Worm (Caenorhabditis elegans) whole organism, L1 larva: Measurements from ENCODE around the gene F13E9.15.

Experiments used
- C04F5.9 ChIP-seq: sonication (generic microtip); optimal IDR thresholded peaks from 2 replicates; lab custom pipeline; 2016; ENCODE audit warnings: missing genetic modification characterization, missing compliant biosample characterization
- C16A3.4 ChIP-seq: fragments of 150-350 bp; optimal IDR thresholded peaks from 2 replicates; lab custom pipeline; 2014; ENCODE audit warnings: missing biosample characterization, missing genetic modification characterization
- C34B4.2 ChIP-seq: sonication (generic microtip); optimal IDR thresholded peaks from 2 replicates; lab custom pipeline; 2017; ENCODE audit warnings: mild to moderate bottlenecking, missing genetic modification characterization, missing compliant biosample characterization
- F16B12.6 ChIP-seq: fragments of 150-350 bp; optimal IDR thresholded peaks from 2 replicates; lab custom pipeline; 2014; ENCODE audit warnings: missing biosample characterization, missing genetic modification characterization
- Y116A8C.19 ChIP-seq: sonication (generic microtip); optimal IDR thresholded peaks from 2 replicates; lab custom pipeline; 2016; ENCODE audit warnings: missing compliant biosample characterization, missing genetic modification characterization, borderline replicate concordance
- aha-1 ChIP-seq: fragments of 150-350 bp; optimal IDR thresholded peaks from 2 replicates; lab custom pipeline; 2014; ENCODE audit warnings: missing biosample characterization, missing genetic modification characterization
- aly-2 ChIP-seq: fragments of 150-350 bp; optimal IDR thresholded peaks from 2 replicates; lab custom pipeline; 2014; ENCODE audit warnings: missing biosample characterization, missing genetic modification characterization
- ceh-63 ChIP-seq: fragments of 200-800 bp; sonication (Bioruptor generic); optimal IDR thresholded peaks from 2 replicates; lab custom pipeline; 2018; ENCODE audit warnings: mild to moderate bottlenecking, missing genetic modification characterization, missing compliant biosample characterization
- ceh-8 ChIP-seq: fragments of 200-800 bp; sonication (Bioruptor generic); optimal IDR thresholded peaks from 2 replicates; lab custom pipeline; 2018; ENCODE audit warnings: mild to moderate bottlenecking, missing genetic modification characterization, moderate library complexity, missing compliant biosample characterization
- ceh-88 ChIP-seq: fragments of 200-800 bp; sonication (Bioruptor generic); IDR thresholded peaks from 2 replicates; pipeline ENCODE4 v1.3.6; 2022; ENCODE audit warnings: missing genetic modification characterization, missing compliant biosample characterization
- ceh-90 ChIP-seq: sonication (generic microtip); optimal IDR thresholded peaks from 2 replicates; lab custom pipeline; 2016; ENCODE audit warnings: missing genetic modification characterization, missing compliant biosample characterization
- ces-1 ChIP-seq: fragments of 150-350 bp; optimal IDR thresholded peaks from 2 replicates; lab custom pipeline; 2014; ENCODE audit warnings: missing biosample characterization, missing genetic modification reagents, missing genetic modification characterization
- dpl-1 ChIP-seq, 3 experiments: fragments of 150-350 bp in 2 of 3; sonication (generic microtip) in 1 of 3; optimal IDR thresholded peaks; 2 replicates each; lab custom pipeline; 2014 to 2017; ENCODE audit warnings: missing biosample characterization in 3 of 3, missing genetic modification characterization in 3 of 3, missing genetic modification reagents in 3 of 3
- efl-3 ChIP-seq: fragments of 200-800 bp; sonication (Bioruptor generic); optimal IDR thresholded peaks from 2 replicates; lab custom pipeline; 2018; ENCODE audit warnings: mild to moderate bottlenecking, missing genetic modification characterization, missing compliant biosample characterization
- egl-27 ChIP-seq, 2 experiments: fragments of 150-350 bp in 1 of 2; sonication (generic microtip); optimal IDR thresholded peaks; 3 replicates each; lab custom pipeline; 2017 to 2018; ENCODE audit warnings: missing biosample characterization in 2 of 2, missing genetic modification characterization in 2 of 2, missing genetic modification reagents in 2 of 2
- elt-2 ChIP-seq: sonication (generic microtip); optimal IDR thresholded peaks from 2 replicates; lab custom pipeline; 2016; ENCODE audit warnings: missing genetic modification characterization, mild to moderate bottlenecking, inconsistent platforms, missing compliant biosample characterization, missing genetic modification reagents
- elt-3 ChIP-seq, 6 experiments: fragments of 150-350 bp in 1 of 6; sonication (generic microtip); optimal IDR thresholded peaks; 2 replicates each; lab custom pipeline; 2017 to 2018; ENCODE audit warnings: missing biosample characterization in 6 of 6, missing genetic modification characterization in 6 of 6, inconsistent platforms in 1 of 6
- ets-5 ChIP-seq: fragments of 200-800 bp; sonication (Bioruptor generic); IDR thresholded peaks from 2 replicates; pipeline ENCODE4 v1.3.6; 2022; ENCODE audit warnings: missing genetic modification characterization, missing compliant biosample characterization
- fkh-10 ChIP-seq: sonication (generic microtip); optimal IDR thresholded peaks from 2 replicates; lab custom pipeline; 2017; ENCODE audit warnings: missing biosample characterization, missing genetic modification reagents, missing genetic modification characterization
- fkh-4 ChIP-seq: sonication (generic microtip); optimal IDR thresholded peaks from 2 replicates; lab custom pipeline; 2016; ENCODE audit warnings: missing compliant biosample characterization, missing genetic modification characterization, borderline replicate concordance
- fkh-8 ChIP-seq: sonication (generic microtip); optimal IDR thresholded peaks from 2 replicates; lab custom pipeline; 2016; ENCODE audit warnings: mild to moderate bottlenecking, missing genetic modification characterization, missing compliant biosample characterization
- fos-1 ChIP-seq: fragments of 150-350 bp; optimal IDR thresholded peaks from 2 replicates; lab custom pipeline; 2014; ENCODE audit warnings: missing biosample characterization, missing genetic modification characterization
- grh-1 ChIP-seq: fragments of 200-800 bp; sonication (Bioruptor generic); IDR thresholded peaks from 2 replicates; pipeline ENCODE4 v1.3.6; 2022; ENCODE audit warnings: missing genetic modification reagents, missing genetic modification characterization, missing compliant biosample characterization
- hlh-17 ChIP-seq: fragments of 200-800 bp; sonication (Bioruptor generic); optimal IDR thresholded peaks from 2 replicates; lab custom pipeline; 2018; ENCODE audit warnings: missing genetic modification characterization, mild to moderate bottlenecking, missing compliant biosample characterization, moderate library complexity, borderline replicate concordance
- hlh-4 ChIP-seq: sonication (generic microtip); optimal IDR thresholded peaks from 2 replicates; lab custom pipeline; 2016; ENCODE audit warnings: mild to moderate bottlenecking, missing genetic modification characterization, missing compliant biosample characterization
- hpl-2 ChIP-seq: fragments of 150-350 bp; optimal IDR thresholded peaks from 2 replicates; lab custom pipeline; 2014; ENCODE audit warnings: missing biosample characterization, missing genetic modification reagents, missing genetic modification characterization
- irx-1 ChIP-seq: sonication (generic microtip); optimal IDR thresholded peaks from 2 replicates; lab custom pipeline; 2016; ENCODE audit warnings: missing genetic modification characterization, missing compliant biosample characterization
- isw-1 ChIP-seq: fragments of 200-800 bp; sonication (Bioruptor generic); IDR thresholded peaks from 2 replicates; pipeline ENCODE4 v1.3.6; 2022; ENCODE audit warnings: missing genetic modification characterization, missing compliant biosample characterization
- lin-15B ChIP-seq: fragments of 150-350 bp; sonication (generic microtip); optimal IDR thresholded peaks from 3 replicates; lab custom pipeline; 2014; ENCODE audit warnings: missing biosample characterization, missing genetic modification characterization
- lin-35 ChIP-seq, 2 experiments: fragments of 150-350 bp; optimal IDR thresholded peaks; 2 replicates each; lab custom pipeline; 2014; ENCODE audit warnings: missing biosample characterization in 2 of 2, missing genetic modification characterization in 2 of 2, missing genetic modification reagents in 2 of 2
- lin-39 ChIP-seq: fragments of 150-350 bp; optimal IDR thresholded peaks from 2 replicates; lab custom pipeline; 2014; ENCODE audit warnings: missing biosample characterization, missing genetic modification reagents, missing genetic modification characterization
- lir-3 ChIP-seq: sonication (generic microtip); optimal IDR thresholded peaks from 2 replicates; lab custom pipeline; 2016; ENCODE audit warnings: mild to moderate bottlenecking, missing genetic modification characterization, moderate library complexity, missing compliant biosample characterization; ENCODE audit not compliant: poor library complexity
- mep-1 ChIP-seq: fragments of 150-350 bp; optimal IDR thresholded peaks from 2 replicates; lab custom pipeline; 2014; ENCODE audit warnings: missing biosample characterization, missing genetic modification characterization
- nhr-12 ChIP-seq: sonication (generic microtip); optimal IDR thresholded peaks from 2 replicates; lab custom pipeline; 2017; ENCODE audit warnings: missing biosample characterization, missing genetic modification characterization
- nhr-20 ChIP-seq: sonication (generic microtip); optimal IDR thresholded peaks from 2 replicates; lab custom pipeline; 2016; ENCODE audit warnings: mild to moderate bottlenecking, missing genetic modification characterization, missing compliant biosample characterization
- nhr-237 ChIP-seq: fragments of 150-350 bp; optimal IDR thresholded peaks from 2 replicates; lab custom pipeline; 2014; ENCODE audit warnings: missing biosample characterization, missing genetic modification characterization
- nhr-47 ChIP-seq: sonication (generic microtip); optimal IDR thresholded peaks from 2 replicates; lab custom pipeline; 2016; ENCODE audit warnings: mild to moderate bottlenecking, missing genetic modification characterization, moderate library complexity, missing compliant biosample characterization
- nhr-77 ChIP-seq: fragments of 150-350 bp; optimal IDR thresholded peaks from 2 replicates; lab custom pipeline; 2014; ENCODE audit warnings: missing biosample characterization, missing genetic modification characterization
- nhr-84 ChIP-seq: sonication (generic microtip); optimal IDR thresholded peaks from 2 replicates; lab custom pipeline; 2017; ENCODE audit warnings: missing biosample characterization, missing genetic modification characterization
- pax-3 ChIP-seq: fragments of 200-800 bp; sonication (Bioruptor generic); optimal IDR thresholded peaks from 2 replicates; lab custom pipeline; 2018; ENCODE audit warnings: mild to moderate bottlenecking, missing genetic modification characterization, moderate library complexity, missing compliant biosample characterization
- sox-4 ChIP-seq: sonication (generic microtip); optimal IDR thresholded peaks from 2 replicates; lab custom pipeline; 2016; ENCODE audit warnings: missing genetic modification characterization, missing compliant biosample characterization
- sptf-1 ChIP-seq: fragments of 150-350 bp; optimal IDR thresholded peaks from 2 replicates; lab custom pipeline; 2014; ENCODE audit warnings: missing biosample characterization, missing genetic modification characterization
- sup-37 ChIP-seq: fragments of 200-800 bp; sonication (Bioruptor generic); optimal IDR thresholded peaks from 2 replicates; lab custom pipeline; 2018; ENCODE audit warnings: mild to moderate bottlenecking, missing genetic modification characterization, missing compliant biosample characterization
- tbx-2 ChIP-seq: sonication (generic microtip); optimal IDR thresholded peaks from 2 replicates; lab custom pipeline; 2016; ENCODE audit warnings: missing genetic modification characterization, missing compliant biosample characterization
- unc-62 ChIP-seq: fragments of 150-350 bp; optimal IDR thresholded peaks from 2 replicates; lab custom pipeline; 2014; ENCODE audit warnings: missing biosample characterization, missing genetic modification reagents, missing genetic modification characterization
- unc-86 ChIP-seq: sonication (generic microtip); optimal IDR thresholded peaks from 2 replicates; lab custom pipeline; 2016; ENCODE audit warnings: missing genetic modification characterization, missing compliant biosample characterization
- unc-98 ChIP-seq: fragments of 200-800 bp; sonication (Bioruptor generic); IDR thresholded peaks from 2 replicates; pipeline ENCODE4 v1.3.6; 2022; ENCODE audit warnings: missing genetic modification characterization, missing compliant biosample characterization
- vab-15 ChIP-seq: sonication (generic microtip); optimal IDR thresholded peaks from 2 replicates; lab custom pipeline; 2017; ENCODE audit warnings: missing genotype, mild to moderate bottlenecking, missing genetic modification characterization, missing compliant biosample characterization
- xbp-1 ChIP-seq: sonication (generic microtip); optimal IDR thresholded peaks from 2 replicates; lab custom pipeline; 2016; ENCODE audit warnings: missing genetic modification characterization, missing compliant biosample characterization
- zag-1 ChIP-seq: fragments of 150-350 bp; optimal IDR thresholded peaks from 2 replicates; lab custom pipeline; 2014; ENCODE audit warnings: missing biosample characterization, missing genetic modification characterization
- ztf-11 ChIP-seq, 2 experiments: sonication (generic microtip); optimal IDR thresholded peaks; 2 replicates each; lab custom pipeline; 2016 to 2017; ENCODE audit warnings: missing genetic modification characterization in 2 of 2, missing biosample characterization in 1 of 2, missing compliant biosample characterization in 1 of 2
- ztf-4 ChIP-seq: fragments of 150-350 bp; optimal IDR thresholded peaks from 2 replicates; lab custom pipeline; 2014; ENCODE audit warnings: missing biosample characterization, missing genetic modification characterization

Gene F13E9.15

DNA sequence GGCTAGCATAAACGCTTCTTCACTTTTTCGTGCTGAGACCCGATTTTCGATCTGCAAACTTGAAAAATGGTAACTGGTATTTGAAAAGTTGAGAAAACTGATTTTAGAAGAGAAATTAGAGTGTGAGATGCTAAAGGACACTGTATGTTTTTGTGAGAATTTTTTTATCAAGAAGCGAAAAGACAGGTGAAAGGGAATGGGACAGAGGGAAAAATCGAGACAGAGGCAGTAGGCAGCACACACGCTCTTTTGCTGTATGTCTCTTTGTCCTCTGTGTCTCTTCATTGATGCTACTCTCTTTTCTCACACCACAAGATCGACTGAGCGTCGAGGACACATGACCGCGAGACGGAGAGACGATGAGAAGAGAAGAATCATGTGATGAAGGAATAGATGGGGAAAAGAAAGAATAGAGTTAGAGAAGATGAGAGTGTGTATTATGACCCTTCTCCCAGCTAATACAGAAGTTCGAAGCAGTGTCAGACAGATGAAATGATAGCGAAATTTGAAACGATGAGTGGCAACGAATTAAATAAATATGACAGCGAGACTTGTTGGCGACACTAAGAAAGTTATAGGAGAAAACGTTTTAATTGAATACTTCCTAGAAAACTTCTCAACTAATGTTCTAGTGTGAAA lies 46.3 kb upstream of the F13E9.15 start, which contains the start of gene lgg-2:
TSS of gene lgg-2 (minus strand) at position 51 of the 639 bp plus-strand sequence.
- no peak for TF ChIP-seq fkh-4 (tag; lab: Kevin White, UChicago)
- peak in 4 of 6 experiments; percentile 7 to 84 (median 62) for TF ChIP-seq elt-3 (tag; optimal IDR thresholded peaks at IDR 0.05; lab: Kevin White, UChicago)
- no peak for TF ChIP-seq ets-5 (GFP tag; lab: Robert Waterston, UW)
- peak; percentile 92 for TF ChIP-seq fkh-8 (tag; lab: Kevin White, UChicago)
- TF ChIP-seq mep-1 (tag; lab: Kevin White, UChicago), result peak; percentile 98
- no peak for TF ChIP-seq hlh-17 (GFP tag; lab: Kevin White, UChicago)
- peak; percentile 85 for TF ChIP-seq nhr-237 (tag; lab: Kevin White, UChicago)
- TF ChIP-seq ceh-63 (GFP tag; lab: Kevin White, UChicago), result no peak
- TF ChIP-seq nhr-47 (tag; lab: Kevin White, UChicago), result peak; percentile 97
- TF ChIP-seq sptf-1 (tag; lab: Kevin White, UChicago), result no peak
- peak; percentile 85 for TF ChIP-seq C16A3.4
- no peak for TF ChIP-seq F16B12.6 (tag; lab: Kevin White, UChicago)
- peak; percentile 90 for TF ChIP-seq lin-39
- TF ChIP-seq dpl-1 (GFP tag; optimal IDR thresholded peaks at IDR 0.05; lab: Kevin White, UChicago), result peak; percentile 78 to 79 (median 78)
- peak; percentile 79 for TF ChIP-seq ceh-88
- peak; percentile 99 for TF ChIP-seq nhr-20 (tag; lab: Kevin White, UChicago)
- TF ChIP-seq vab-15, result no peak
- peak; percentile 89 for TF ChIP-seq elt-2 (tag; lab: Kevin White, UChicago)
- peak; percentile 86 for TF ChIP-seq grh-1 (GFP tag; lab: Robert Waterston, UW)
- TF ChIP-seq unc-62 (GFP tag; lab: Kevin White, UChicago), result no peak
- peak; percentile 79 for TF ChIP-seq C04F5.9 (tag; lab: Kevin White, UChicago)
- peak; percentile 88 for TF ChIP-seq nhr-77 (tag; lab: Kevin White, UChicago)
- TF ChIP-seq sup-37 (GFP tag; lab: Kevin White, UChicago), result peak; percentile 73
- TF ChIP-seq hpl-2, result peak; percentile 39
- TF ChIP-seq ces-1 (GFP tag; lab: Kevin White, UChicago), result no peak
- no peak for TF ChIP-seq nhr-84 (tag; lab: Kevin White, UChicago)
- TF ChIP-seq sox-4, result peak; percentile 77
- no peak for TF ChIP-seq nhr-12 (tag; lab: Kevin White, UChicago)
- peak; percentile 91 for TF ChIP-seq lir-3 (tag; lab: Kevin White, UChicago)
- TF ChIP-seq tbx-2 (tag; lab: Kevin White, UChicago), result peak; percentile 99
- no peak for TF ChIP-seq C34B4.2
- peak; percentile 98 for TF ChIP-seq ztf-4 (tag; lab: Kevin White, UChicago)
- TF ChIP-seq ceh-8 (GFP tag; lab: Kevin White, UChicago), result peak; percentile 93
- TF ChIP-seq lin-15B (tag; lab: Kevin White, UChicago), result no peak
- TF ChIP-seq isw-1, result peak; percentile 92
- TF ChIP-seq pax-3, result peak; percentile 86
- TF ChIP-seq ceh-90 (tag; lab: Kevin White, UChicago), result no peak
- peak; percentile 29; the same call in 1 of the 2 replicates for TF ChIP-seq unc-98 (GFP tag; lab: Robert Waterston, UW)
- peak in 1 of 2 experiments; percentile 85 for TF ChIP-seq ztf-11 (tag; optimal IDR thresholded peaks at IDR 0.05; lab: Kevin White, UChicago)
- no peak for TF ChIP-seq Y116A8C.19 (tag; lab: Kevin White, UChicago)
- peak; percentile 61 for TF ChIP-seq zag-1
- peak; percentile 84 to 90 for TF ChIP-seq lin-35 (GFP tag; optimal IDR thresholded peaks at IDR 0.05; lab: Kevin White, UChicago)
- peak; percentile 93 for TF ChIP-seq xbp-1 (tag; lab: Kevin White, UChicago)
- peak; percentile 93 for TF ChIP-seq irx-1 (tag; lab: Kevin White, UChicago)
- no peak for TF ChIP-seq efl-3 (GFP tag; lab: Kevin White, UChicago)
- TF ChIP-seq egl-27 (tag; optimal IDR thresholded peaks at IDR 0.05; lab: Kevin White, UChicago), result peak; percentile 52 to 76
- TF ChIP-seq hlh-4 (tag; lab: Kevin White, UChicago), result no peak
- TF ChIP-seq fos-1 (tag; lab: Kevin White, UChicago), result peak; percentile 87
- peak; percentile 26 for TF ChIP-seq fkh-10 (GFP tag; lab: Kevin White, UChicago)
- TF ChIP-seq aha-1, result peak; percentile 71
- TF ChIP-seq aly-2, result peak; percentile 55
- TF ChIP-seq unc-86 (tag; lab: Kevin White, UChicago), result peak; percentile 96
